Fruit fly (Drosophila melanogaster): Measurements from ENCODE around the gene Spn28F.

Gene Spn28F

DNA sequence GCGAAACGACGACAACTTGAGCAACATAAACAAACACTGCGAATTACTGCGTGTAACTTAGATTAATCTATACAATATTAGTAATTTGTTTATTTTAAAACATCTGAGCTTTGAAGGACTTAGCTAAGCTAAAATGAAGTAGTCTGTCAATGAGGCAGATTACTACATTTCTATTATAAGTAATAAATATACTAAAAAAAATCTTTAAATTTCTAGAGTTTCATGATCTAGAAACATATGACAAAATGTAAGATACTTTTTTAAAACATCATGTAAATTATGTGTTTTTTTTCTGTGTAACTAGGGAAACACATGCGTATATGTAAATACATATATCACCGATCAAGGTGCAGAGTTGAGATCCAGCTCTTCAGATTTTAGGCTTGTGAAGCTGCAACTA, 24.5 kb upstream of the Spn28F start (continued):
- TF ChIP-seq en (GFP tag; optimal IDR thresholded peaks at IDR 0.05) (no peak), CG4707 (GFP tag; optimal IDR thresholded peaks at IDR 0.05) (no peak), abd-A (tag; optimal IDR thresholded peaks at IDR 0.05) (no peak), Awh (GFP tag; IDR thresholded peaks at IDR 0.05) (0 out of 2 replicates have a peak, but pooled peaks have one; percentile 45), CG10462 (GFP tag; optimal IDR thresholded peaks at IDR 0.05) (no peak), CG10267 (tag; optimal IDR thresholded peaks at IDR 0.05) (peak; percentile 47), HHEX (GFP tag; optimal IDR thresholded peaks at IDR 0.05) (peak; percentile 55), CG12299 (tag; optimal IDR thresholded peaks at IDR 0.05) (no peak), caup (GFP tag; optimal IDR thresholded peaks at IDR 0.05; ENCODE audit: severe bottlenecking) (peak; percentile 52), al (GFP tag; IDR thresholded peaks at IDR 0.05) (no peak), prd (optimal IDR thresholded peaks at IDR 0.05) (no peak), prd (GFP tag; IDR thresholded peaks at IDR 0.05) (peak; percentile 60), da (GFP tag; optimal IDR thresholded peaks at IDR 0.05) (no peak), Mad (GFP tag; optimal IDR thresholded peaks at IDR 0.05) (no peak), zfh1 (GFP tag; IDR thresholded peaks at IDR 0.05) (peak; percentile 53; the same call in 1 of the 3 replicates), CG18262 (tag; optimal IDR thresholded peaks at IDR 0.05) (peak; percentile 61), inv (GFP tag; IDR thresholded peaks at IDR 0.05; ENCODE audit: partially characterized antibody) (no peak), Camta (GFP tag; optimal IDR thresholded peaks at IDR 0.05) (no peak), CG5245 (GFP tag; optimal IDR thresholded peaks at IDR 0.05) (no peak), pnt (GFP tag; optimal IDR thresholded peaks at IDR 0.05) (no peak), Eip74EF (GFP tag; optimal IDR thresholded peaks at IDR 0.05) (peak in 1 of 2 experiments; percentile 74), CG3065 (GFP tag; optimal IDR thresholded peaks at IDR 0.05) (no peak), Drgx (GFP tag; IDR thresholded peaks at IDR 0.05) (peak; percentile 86), dmrt99B (tag; optimal IDR thresholded peaks at IDR 0.05) (peak; percentile 88), nau (GFP tag; optimal IDR thresholded peaks at IDR 0.05) (peak; percentile 63), CG15514 (GFP tag; optimal IDR thresholded peaks at IDR 0.05) (peak; percentile 31), CG1832 (GFP tag; optimal IDR thresholded peaks at IDR 0.05) (no peak), sr (GFP tag; IDR thresholded peaks at IDR 0.05) (no peak), slbo (GFP tag; IDR thresholded peaks at IDR 0.05) (peak; percentile 44; the same call in 1 of the 2 replicates), Pdp1 (GFP tag; optimal IDR thresholded peaks at IDR 0.05) (no peak), Atf3 (GFP tag; optimal IDR thresholded peaks at IDR 0.05) (no peak), grn (GFP tag; optimal IDR thresholded peaks at IDR 0.05) (no peak), Opbp (GFP tag; IDR thresholded peaks at IDR 0.05; ENCODE audit: partially characterized antibody) (no peak), CG7928 (GFP tag; optimal IDR thresholded peaks at IDR 0.05) (no peak), lov (optimal IDR thresholded peaks at IDR 0.05) (no peak), lov (GFP tag; IDR thresholded peaks at IDR 0.05) (no peak), CG9437 (GFP tag; optimal IDR thresholded peaks at IDR 0.05) (peak; percentile 59), crol (GFP tag; IDR thresholded peaks at IDR 0.05) (no peak), CG3995 (GFP tag; optimal IDR thresholded peaks at IDR 0.05) (no peak), D (optimal IDR thresholded peaks at IDR 0.05) (no peak), D (GFP tag; optimal IDR thresholded peaks at IDR 0.05) (peak; percentile 40), CG10431 (GFP tag; optimal IDR thresholded peaks at IDR 0.05) (no peak), unpg (GFP tag; optimal IDR thresholded peaks at IDR 0.05) (peak; percentile 62), dysf (GFP tag; IDR thresholded peaks at IDR 0.05) (peak; percentile 61; the same call in 2 of the 3 replicates), gro (GFP tag; optimal IDR thresholded peaks at IDR 0.05) (no peak), schlank (tag; optimal IDR thresholded peaks at IDR 0.05) (no peak), zen (tag; optimal IDR thresholded peaks at IDR 0.05) (no peak), CG10209 (GFP tag; optimal IDR thresholded peaks at IDR 0.05) (peak; percentile 38), psq (GFP tag; optimal IDR thresholded peaks at IDR 0.05) (no peak), Dek (tag; optimal IDR thresholded peaks at IDR 0.05) (peak; percentile 55), CG12391 (tag; optimal IDR thresholded peaks at IDR 0.05) (peak; percentile 73)
